Fruit fly (Drosophila melanogaster): ENCODE results near the gene Papst2.

DNA sequence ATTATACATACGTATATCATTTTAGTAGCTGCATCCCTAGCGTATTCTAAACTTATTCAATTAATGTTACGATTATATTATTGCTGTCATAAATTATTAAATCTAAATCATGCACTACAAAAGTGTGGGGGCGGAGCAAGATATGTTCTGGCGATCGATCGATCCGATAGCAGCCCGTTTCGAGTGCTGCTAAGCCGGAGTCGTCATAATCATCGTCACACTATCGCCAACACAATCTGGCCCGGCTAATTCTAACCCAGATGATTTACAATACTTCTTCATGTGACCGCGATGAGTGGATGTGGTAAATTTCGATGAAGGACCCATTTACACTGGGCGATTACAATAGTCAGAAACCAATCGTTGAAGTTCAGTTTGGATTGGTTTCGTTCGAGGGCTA, 47.8 kb upstream of the Papst2 start:
- TF ChIP-seq EcR (GFP tag; optimal IDR thresholded peaks at IDR 0.05): no peak
- no peak for TF ChIP-seq Dll (optimal IDR thresholded peaks at IDR 0.05)
- TF ChIP-seq pan (optimal IDR thresholded peaks at IDR 0.05): no peak
